Worm (Caenorhabditis elegans) whole organism, L1 larva: ENCODE data around the gene iglr-2.

Source experiments
- C04F5.9 ChIP-seq: sonication (generic microtip); optimal IDR thresholded peaks from 2 replicates; lab custom pipeline; 2016; ENCODE audit warnings: missing genetic modification characterization, missing compliant biosample characterization
- F16B12.6 ChIP-seq: fragments of 150-350 bp; optimal IDR thresholded peaks from 2 replicates; lab custom pipeline; 2014; ENCODE audit warnings: missing biosample characterization, missing genetic modification characterization
- Y116A8C.19 ChIP-seq: sonication (generic microtip); optimal IDR thresholded peaks from 2 replicates; lab custom pipeline; 2016; ENCODE audit warnings: missing compliant biosample characterization, missing genetic modification characterization, borderline replicate concordance
- alr-1 ChIP-seq: fragments of 200-800 bp; sonication (Bioruptor generic); optimal IDR thresholded peaks from 2 replicates; lab custom pipeline; 2018; ENCODE audit warnings: borderline replicate concordance, mild to moderate bottlenecking, missing genetic modification characterization, missing compliant biosample characterization
- blmp-1 ChIP-seq: fragments of 150-350 bp; optimal IDR thresholded peaks from 2 replicates; lab custom pipeline; 2014; ENCODE audit warnings: missing biosample characterization, missing genetic modification characterization
- ceh-63 ChIP-seq: fragments of 200-800 bp; sonication (Bioruptor generic); optimal IDR thresholded peaks from 2 replicates; lab custom pipeline; 2018; ENCODE audit warnings: mild to moderate bottlenecking, missing genetic modification characterization, missing compliant biosample characterization
- ces-1 ChIP-seq: fragments of 150-350 bp; optimal IDR thresholded peaks from 2 replicates; lab custom pipeline; 2014; ENCODE audit warnings: missing biosample characterization, missing genetic modification reagents, missing genetic modification characterization
- dpl-1 ChIP-seq, 3 experiments: fragments of 150-350 bp in 2 of 3; sonication (generic microtip) in 1 of 3; optimal IDR thresholded peaks; 2 replicates each; lab custom pipeline; 2014 to 2017; ENCODE audit warnings: missing biosample characterization in 3 of 3, missing genetic modification characterization in 3 of 3, missing genetic modification reagents in 3 of 3
- efl-1 ChIP-seq, 4 experiments: fragments of 150-350 bp; optimal IDR thresholded peaks in 3 of 4; peaks in 1 of 4; 1 replicate in 1 of 4; 2 replicates in 3 of 4; lab custom pipeline; 2014; ENCODE audit warnings: missing biosample characterization in 2 of 4, missing genetic modification characterization in 2 of 4, missing genetic modification reagents in 2 of 4
- efl-3 ChIP-seq: fragments of 200-800 bp; sonication (Bioruptor generic); optimal IDR thresholded peaks from 2 replicates; lab custom pipeline; 2018; ENCODE audit warnings: mild to moderate bottlenecking, missing genetic modification characterization, missing compliant biosample characterization
- egl-13 ChIP-seq: sonication (generic microtip); optimal IDR thresholded peaks from 2 replicates; lab custom pipeline; 2016; ENCODE audit warnings: missing genotype, missing genetic modification reagents, missing genetic modification characterization, missing compliant biosample characterization
- ets-5 ChIP-seq: fragments of 200-800 bp; sonication (Bioruptor generic); IDR thresholded peaks from 2 replicates; pipeline ENCODE4 v1.3.6; 2022; ENCODE audit warnings: missing genetic modification characterization, missing compliant biosample characterization
- fkh-8 ChIP-seq: sonication (generic microtip); optimal IDR thresholded peaks from 2 replicates; lab custom pipeline; 2016; ENCODE audit warnings: mild to moderate bottlenecking, missing genetic modification characterization, missing compliant biosample characterization
- fos-1 ChIP-seq: fragments of 150-350 bp; optimal IDR thresholded peaks from 2 replicates; lab custom pipeline; 2014; ENCODE audit warnings: missing biosample characterization, missing genetic modification characterization
- grh-1 ChIP-seq: fragments of 200-800 bp; sonication (Bioruptor generic); IDR thresholded peaks from 2 replicates; pipeline ENCODE4 v1.3.6; 2022; ENCODE audit warnings: missing genetic modification reagents, missing genetic modification characterization, missing compliant biosample characterization
- irx-1 ChIP-seq: sonication (generic microtip); optimal IDR thresholded peaks from 2 replicates; lab custom pipeline; 2016; ENCODE audit warnings: missing genetic modification characterization, missing compliant biosample characterization
- jun-1 ChIP-seq: fragments of 150-350 bp; optimal IDR thresholded peaks from 2 replicates; lab custom pipeline; 2014; ENCODE audit warnings: missing biosample characterization, missing genetic modification reagents, missing genetic modification characterization
- lin-13 ChIP-seq: fragments of 150-350 bp; optimal IDR thresholded peaks from 2 replicates; lab custom pipeline; 2014; ENCODE audit warnings: missing biosample characterization, missing genetic modification reagents, missing genetic modification characterization
- lin-14 ChIP-seq: fragments of 200-800 bp; sonication (Bioruptor generic); optimal IDR thresholded peaks from 2 replicates; lab custom pipeline; 2018; ENCODE audit warnings: mild to moderate bottlenecking, missing genetic modification characterization, moderate library complexity, missing compliant biosample characterization
- lin-15B ChIP-seq: fragments of 150-350 bp; sonication (generic microtip); optimal IDR thresholded peaks from 3 replicates; lab custom pipeline; 2014; ENCODE audit warnings: missing biosample characterization, missing genetic modification characterization
- lin-35 ChIP-seq, 2 experiments: fragments of 150-350 bp; optimal IDR thresholded peaks; 2 replicates each; lab custom pipeline; 2014; ENCODE audit warnings: missing biosample characterization in 2 of 2, missing genetic modification characterization in 2 of 2, missing genetic modification reagents in 2 of 2
- lsy-2 ChIP-seq, 2 experiments: fragments of 150-350 bp; optimal IDR thresholded peaks; 2 replicates each; lab custom pipeline; 2014; ENCODE audit warnings: missing biosample characterization in 2 of 2, missing genetic modification characterization in 2 of 2
- mdl-1 ChIP-seq, 2 experiments: fragments of 150-350 bp; optimal IDR thresholded peaks; 2 replicates each; lab custom pipeline; 2014 to 2017; ENCODE audit warnings: missing biosample characterization in 2 of 2, missing genetic modification characterization in 2 of 2, inconsistent platforms in 1 of 2
- mef-2 ChIP-seq: fragments of 150-350 bp; optimal IDR thresholded peaks from 2 replicates; lab custom pipeline; 2014; ENCODE audit warnings: missing biosample characterization, missing genetic modification characterization
- mep-1 ChIP-seq: fragments of 150-350 bp; optimal IDR thresholded peaks from 2 replicates; lab custom pipeline; 2014; ENCODE audit warnings: missing biosample characterization, missing genetic modification characterization
- nhr-11 ChIP-seq: fragments of 150-350 bp; optimal IDR thresholded peaks from 2 replicates; lab custom pipeline; 2014; ENCODE audit warnings: missing biosample characterization, missing genetic modification characterization
- nhr-12 ChIP-seq: sonication (generic microtip); optimal IDR thresholded peaks from 2 replicates; lab custom pipeline; 2017; ENCODE audit warnings: missing biosample characterization, missing genetic modification characterization
- nhr-20 ChIP-seq: sonication (generic microtip); optimal IDR thresholded peaks from 2 replicates; lab custom pipeline; 2016; ENCODE audit warnings: mild to moderate bottlenecking, missing genetic modification characterization, missing compliant biosample characterization
- nhr-77 ChIP-seq: fragments of 150-350 bp; optimal IDR thresholded peaks from 2 replicates; lab custom pipeline; 2014; ENCODE audit warnings: missing biosample characterization, missing genetic modification characterization
- nhr-84 ChIP-seq: sonication (generic microtip); optimal IDR thresholded peaks from 2 replicates; lab custom pipeline; 2017; ENCODE audit warnings: missing biosample characterization, missing genetic modification characterization
- nhr-85 ChIP-seq: sonication (generic microtip); peaks from one replicate; lab custom pipeline; 2016; ENCODE audit warnings: missing genetic modification characterization, inconsistent platforms, missing compliant biosample characterization
- nhr-90 ChIP-seq: sonication (generic microtip); optimal IDR thresholded peaks from 2 replicates; lab custom pipeline; 2016; ENCODE audit warnings: mild to moderate bottlenecking, missing genetic modification characterization, missing compliant biosample characterization; ENCODE audit not compliant: poor library complexity
- pax-3 ChIP-seq: fragments of 200-800 bp; sonication (Bioruptor generic); optimal IDR thresholded peaks from 2 replicates; lab custom pipeline; 2018; ENCODE audit warnings: mild to moderate bottlenecking, missing genetic modification characterization, moderate library complexity, missing compliant biosample characterization
- pqm-1 ChIP-seq: sonication (generic microtip); optimal IDR thresholded peaks from 3 replicates; lab custom pipeline; 2017; ENCODE audit warnings: missing biosample characterization, missing genetic modification characterization
- rnt-1 ChIP-seq: sonication (generic microtip); optimal IDR thresholded peaks from 2 replicates; lab custom pipeline; 2016; ENCODE audit warnings: mild to moderate bottlenecking, missing genetic modification characterization, moderate library complexity, missing compliant biosample characterization
- snpc-4 ChIP-seq: fragments of 150-350 bp; optimal IDR thresholded peaks from 2 replicates; lab custom pipeline; 2014; ENCODE audit warnings: missing biosample characterization, missing genetic modification characterization
- snu-23 ChIP-seq: sonication (generic microtip); optimal IDR thresholded peaks from 2 replicates; lab custom pipeline; 2016; ENCODE audit warnings: missing genetic modification characterization, missing compliant biosample characterization
- sptf-1 ChIP-seq: fragments of 150-350 bp; optimal IDR thresholded peaks from 2 replicates; lab custom pipeline; 2014; ENCODE audit warnings: missing biosample characterization, missing genetic modification characterization
- swsn-7 ChIP-seq: sonication (generic microtip); optimal IDR thresholded peaks from 2 replicates; lab custom pipeline; 2016; ENCODE audit warnings: missing genetic modification characterization, missing compliant biosample characterization
- unc-130 ChIP-seq: fragments of 150-350 bp; optimal IDR thresholded peaks from 2 replicates; lab custom pipeline; 2017; ENCODE audit warnings: missing biosample characterization, missing genetic modification characterization, inconsistent platforms
- unc-62 ChIP-seq: fragments of 150-350 bp; optimal IDR thresholded peaks from 2 replicates; lab custom pipeline; 2014; ENCODE audit warnings: missing biosample characterization, missing genetic modification reagents, missing genetic modification characterization
- unc-86 ChIP-seq: sonication (generic microtip); optimal IDR thresholded peaks from 2 replicates; lab custom pipeline; 2016; ENCODE audit warnings: missing genetic modification characterization, missing compliant biosample characterization
- vab-15 ChIP-seq: sonication (generic microtip); optimal IDR thresholded peaks from 2 replicates; lab custom pipeline; 2017; ENCODE audit warnings: missing genotype, mild to moderate bottlenecking, missing genetic modification characterization, missing compliant biosample characterization
- zip-4 ChIP-seq: fragments of 200-800 bp; sonication (Bioruptor generic); optimal IDR thresholded peaks from 2 replicates; lab custom pipeline; 2018; ENCODE audit warnings: mild to moderate bottlenecking, missing genetic modification characterization, moderate library complexity, missing compliant biosample characterization
- ztf-11 ChIP-seq, 2 experiments: sonication (generic microtip); optimal IDR thresholded peaks; 2 replicates each; lab custom pipeline; 2016 to 2017; ENCODE audit warnings: missing genetic modification characterization in 2 of 2, missing biosample characterization in 1 of 2, missing compliant biosample characterization in 1 of 2
- ztf-4 ChIP-seq: fragments of 150-350 bp; optimal IDR thresholded peaks from 2 replicates; lab custom pipeline; 2014; ENCODE audit warnings: missing biosample characterization, missing genetic modification characterization

iglr-2 gene

ce11 chrIII:8319100-8319499 is 12.0 kb downstream of the iglr-2 start, which contains the start of gene F10E9.11 (continued):
- TF ChIP-seq ztf-4 (tag; lab: Kevin White, UChicago) (peak; percentile 57), snpc-4 (tag; lab: Kevin White, UChicago) (peak; percentile 51), nhr-90 (peak; percentile 93), F16B12.6 (tag; lab: Kevin White, UChicago) (peak; percentile 67), nhr-12 (tag; lab: Kevin White, UChicago) (no peak), lsy-2 (tag; optimal IDR thresholded peaks at IDR 0.05; lab: Kevin White, UChicago) (peak; percentile 88 to 92), pax-3 (tag; lab: Kevin White, UChicago) (peak; percentile 88), C04F5.9 (tag; lab: Kevin White, UChicago) (peak; percentile 74), lin-13 (GFP tag; lab: Kevin White, UChicago) (peak; percentile 75), dpl-1 (GFP tag; optimal IDR thresholded peaks at IDR 0.05; lab: Kevin White, UChicago) (peak; percentile 96), mdl-1 (tag; optimal IDR thresholded peaks at IDR 0.05; lab: Kevin White, UChicago) (peak in 1 of 2 experiments; percentile 62), mep-1 (peak; percentile 95), efl-3 (GFP tag; lab: Kevin White, UChicago) (no peak), mef-2 (tag; lab: Kevin White, UChicago) (no peak), nhr-20 (tag; lab: Kevin White, UChicago) (peak; percentile 86), blmp-1 (peak; percentile 69), nhr-84 (no peak), alr-1 (no peak), ces-1 (no peak), egl-13 (peak; percentile 82), irx-1 (tag; lab: Kevin White, UChicago) (peak; percentile 91), lin-35 (GFP tag; optimal IDR thresholded peaks at IDR 0.05; lab: Kevin White, UChicago) (peak; percentile 98), fkh-8 (peak; percentile 86), pqm-1 (no peak), lin-14 (peak; percentile 85), efl-1 (optimal IDR thresholded peaks at IDR 0.05; lab: Kevin White, UChicago) (peak; percentile 97 to 99), efl-1 (GFP tag; optimal IDR thresholded peaks at IDR 0.05 in 1 of 2; lab: Kevin White, UChicago) (peak; percentile 96 to 99), jun-1 (tag; lab: Kevin White, UChicago) (peak; percentile 76), nhr-77 (tag; lab: Kevin White, UChicago) (peak; percentile 36), rnt-1 (tag; lab: Kevin White, UChicago) (peak; percentile 98), grh-1 (no peak; the same call in 1 of the 2 replicates), swsn-7 (tag; lab: Kevin White, UChicago) (peak; percentile 85)

- TF ChIP-seq nhr-20 (tag; lab: Kevin White, UChicago) (no peak), lin-15B (tag; lab: Kevin White, UChicago) (no peak), lsy-2 (tag; optimal IDR thresholded peaks at IDR 0.05; lab: Kevin White, UChicago) (no peak), nhr-11 (tag; lab: Kevin White, UChicago) (no peak), nhr-90 (no peak), sptf-1 (tag; lab: Kevin White, UChicago) (no peak), zip-4 (no peak), ceh-63 (no peak), vab-15 (tag; lab: Kevin White, UChicago) (no peak)
These were observed 12.6 kb downstream of the iglr-2 start, which contains the start of gene sas-4 for ce11 chrIII:8318488-8318887. Gene sas-4 (minus strand): TSS chrIII:8318588.

- no peak for TF ChIP-seq nhr-11 (tag; lab: Kevin White, UChicago)
- no peak for TF ChIP-seq blmp-1
- no peak for TF ChIP-seq Y116A8C.19
- TF ChIP-seq ztf-11 (tag; optimal IDR thresholded peaks at IDR 0.05; lab: Kevin White, UChicago): no peak
- no peak for TF ChIP-seq dpl-1 (GFP tag; optimal IDR thresholded peaks at IDR 0.05; lab: Kevin White, UChicago)
- TF ChIP-seq fos-1: no peak
- no peak for TF ChIP-seq nhr-12 (tag; lab: Kevin White, UChicago)
- no peak for TF ChIP-seq unc-62
- no peak for TF ChIP-seq zip-4
- TF ChIP-seq nhr-85 (tag; lab: Kevin White, UChicago): no peak
- no peak for TF ChIP-seq ets-5 (GFP tag; lab: Robert Waterston, UW)
- no peak for TF ChIP-seq unc-130 (tag; lab: Kevin White, UChicago)
- no peak for TF ChIP-seq nhr-77 (tag; lab: Kevin White, UChicago)
- TF ChIP-seq snu-23 (GFP tag; lab: Kevin White, UChicago): no peak
- no peak for TF ChIP-seq unc-86 (tag; lab: Kevin White, UChicago)
These were observed 18.7 kb downstream of the iglr-2 start, which contains the start of gene F10E9.2 for ce11 chrIII:8312393-8312792. Gene F10E9.2 (plus strand): TSS chrIII:8312693.
